Worm (Caenorhabditis elegans): ENCODE data around the gene gcc-1.

The gcc-1 gene

DNA sequence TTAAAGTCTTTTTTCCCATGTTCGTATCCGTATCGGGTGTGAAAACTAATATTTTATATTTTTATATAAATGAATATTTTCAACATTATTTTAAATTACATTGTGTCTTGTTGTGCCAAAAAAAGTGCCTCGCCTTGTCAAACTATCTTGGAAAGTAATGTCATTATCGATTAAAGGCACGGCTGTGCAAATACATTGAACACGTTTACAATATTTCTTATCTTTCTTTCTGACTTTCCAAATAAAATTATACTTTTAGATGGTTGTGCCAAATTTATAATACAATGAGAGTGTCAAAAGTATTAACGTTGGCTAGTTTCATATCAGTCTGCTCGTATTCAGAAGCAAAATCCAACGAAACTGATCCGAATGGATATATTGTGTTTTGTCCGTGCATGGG lies 5.8 kb downstream of the gcc-1 start, which contains the start of gene pfut-1:
pfut-1 (plus strand) TSS at position 258 of the 400 bp plus-strand sequence.
- peak in 1 of 2 experiments; percentile 23 for TF ChIP-seq let-607 (tag; optimal IDR thresholded peaks at IDR 0.05)
- no peak for TF ChIP-seq rpc-1 (optimal IDR thresholded peaks at IDR 0.05)
- TF ChIP-seq rpc-1 (tag; optimal IDR thresholded peaks at IDR 0.05): no peak
- TF ChIP-seq nhr-80 (tag; optimal IDR thresholded peaks at IDR 0.05): peak; percentile 24
- TF ChIP-seq ceh-91 (GFP tag; IDR thresholded peaks at IDR 0.05): no peak

DNA sequence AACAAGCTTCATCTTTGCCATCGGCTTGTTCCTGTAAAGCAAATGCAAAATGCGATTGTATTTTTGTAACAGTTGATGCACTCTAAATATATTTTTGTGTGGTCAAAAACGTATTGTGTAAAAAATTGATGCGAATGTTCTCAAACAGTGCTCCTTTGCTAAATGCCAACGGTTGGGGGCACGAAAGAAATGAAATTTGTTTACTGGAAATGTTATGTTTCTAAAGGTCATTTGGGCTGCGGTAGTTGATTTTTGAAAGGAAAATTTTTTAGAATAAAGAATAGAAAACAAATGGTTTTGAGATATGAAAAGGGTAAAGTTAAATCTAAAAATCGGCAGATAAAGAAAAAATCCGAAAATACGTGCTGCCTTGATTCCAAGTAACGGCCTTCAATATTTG lies 10.7 kb downstream of the gcc-1 start, which contains the start of gene C15C7.6:
C15C7.6 (minus strand) TSS at position 101 of the 400 bp plus-strand sequence.
- TF ChIP-seq F57A8.1 (GFP tag; optimal IDR thresholded peaks at IDR 0.05): no peak
- no peak for TF ChIP-seq egl-44 (GFP tag; IDR thresholded peaks at IDR 0.05)

- TF ChIP-seq ama-1 (optimal IDR thresholded peaks at IDR 0.05) (no peak), ama-1 (GFP tag; optimal IDR thresholded peaks at IDR 0.05) (no peak), ZK185.1 (tag; optimal IDR thresholded peaks at IDR 0.05; ENCODE audit: poor library complexity, severe bottlenecking) (no peak), dpl-1 (GFP tag; optimal IDR thresholded peaks at IDR 0.05) (no peak), let-526 (GFP tag; IDR thresholded peaks at IDR 0.05) (no peak), mxl-1 (tag; optimal IDR thresholded peaks at IDR 0.05) (no peak), ceh-27 (GFP tag; optimal IDR thresholded peaks at IDR 0.05) (no peak)
Observed at ce11 chrX:3176728-3177127, 17.0 kb downstream of the gcc-1 start.

ce11 chrX:3178501-3178900 lies 18.8 kb downstream of the gcc-1 start, which contains the start of gene klp-4:
Gene klp-4, minus strand, starts transcription at chrX:3178701.
- TF ChIP-seq hmg-20 (GFP tag; IDR thresholded peaks at IDR 0.05): no peak
- TF ChIP-seq snpc-3.4 (tag; optimal IDR thresholded peaks at IDR 0.05): no peak
- no peak for TF ChIP-seq lin-35 (GFP tag; optimal IDR thresholded peaks at IDR 0.05)
- no peak for TF ChIP-seq ets-4 (GFP tag; optimal IDR thresholded peaks at IDR 0.05)

ce11 chrX:3181376-3181775 lies 21.6 kb downstream of the gcc-1 start:
- TF ChIP-seq pha-4 (tag; optimal IDR thresholded peaks at IDR 0.05) (no peak), ztf-26 (tag; optimal IDR thresholded peaks at IDR 0.05) (no peak), snpc-1.3 (tag; optimal IDR thresholded peaks at IDR 0.05; ENCODE audit: insufficient read depth) (no peak), lsy-27 (tag; optimal IDR thresholded peaks at IDR 0.05; ENCODE audit: borderline replicate concordance, insufficient read depth) (no peak), zfh-2 (GFP tag; conservative IDR thresholded peaks at IDR 0.05) (peak; percentile 61), F52B5.7 (tag; optimal IDR thresholded peaks at IDR 0.05) (no peak), ZK185.1 (tag; optimal IDR thresholded peaks at IDR 0.05; ENCODE audit: poor library complexity, severe bottlenecking) (no peak)

ce11 chrX:3181870-3182269 lies 22.1 kb downstream of the gcc-1 start:
- peak; percentile 57 for TF ChIP-seq nhr-80 (tag; optimal IDR thresholded peaks at IDR 0.05)
- no peak for TF ChIP-seq attf-3 (GFP tag; conservative IDR thresholded peaks at IDR 0.05)
- no peak for TF ChIP-seq ztf-28 (GFP tag; IDR thresholded peaks at IDR 0.05)
- TF ChIP-seq F49E8.2 (tag; optimal IDR thresholded peaks at IDR 0.05; ENCODE audit: insufficient read depth): no peak
- no peak for TF ChIP-seq mcd-1 (GFP tag; IDR thresholded peaks at IDR 0.05)
- no peak for TF ChIP-seq gei-17 (GFP tag; optimal IDR thresholded peaks at IDR 0.05)
- no peak for TF ChIP-seq lsl-1 (GFP tag; optimal IDR thresholded peaks at IDR 0.05)
- TF ChIP-seq lsy-27 (tag; optimal IDR thresholded peaks at IDR 0.05; ENCODE audit: borderline replicate concordance, insufficient read depth): no peak
